Fruit fly (Drosophila melanogaster) whole organism, wandering third instar larva: Measurements from ENCODE around the gene GAA1.
A peak's percentile ranks its signal among the peaks of the same experiment; 100 is the strongest.

Experiments used
- Abd-B ChIP-seq: fragments of >200 bp; optimal IDR thresholded peaks from 2 replicates; lab custom pipeline; 2017; ENCODE audit warnings: missing biosample characterization, missing genetic modification characterization
- CG32264 ChIP-seq: fragments of 200-800 bp; sonication (Bioruptor generic); optimal IDR thresholded peaks from 2 replicates; lab custom pipeline; 2016; ENCODE audit warnings: missing biosample characterization, missing genetic modification characterization
- CG9705 ChIP-seq: fragments of 200-800 bp; sonication (Bioruptor generic); optimal IDR thresholded peaks from 2 replicates; lab custom pipeline; 2018; ENCODE audit warnings: missing biosample characterization, mild to moderate bottlenecking, missing genetic modification characterization
- CrebA ChIP-seq: fragments of 200-800 bp; sonication (Bioruptor generic); optimal IDR thresholded peaks from 2 replicates; lab custom pipeline; 2016; ENCODE audit warnings: missing biosample characterization, mild to moderate bottlenecking, missing genetic modification characterization, borderline replicate concordance
- Dfd ChIP-seq: fragments of >200 bp; optimal IDR thresholded peaks from 2 replicates; lab custom pipeline; 2017; ENCODE audit warnings: missing biosample characterization, missing genetic modification characterization
- Dif ChIP-seq: fragments of 200-275, 200-300 bp; sonication (Bioruptor generic); optimal IDR thresholded peaks from 2 replicates; lab custom pipeline; 2018; ENCODE audit warnings: missing biosample characterization, missing genetic modification characterization; ENCODE audit not compliant: partially characterized antibody
- GATAd ChIP-seq: sonication (Bioruptor generic); optimal IDR thresholded peaks from 2 replicates; lab custom pipeline; 2016; ENCODE audit warnings: missing biosample characterization, missing genetic modification characterization
- HLH106 ChIP-seq: fragments of 200-800 bp; optimal IDR thresholded peaks from 3 replicates; lab custom pipeline; 2019; ENCODE audit warnings: missing biosample characterization, mild to moderate bottlenecking, missing genetic modification characterization, moderate library complexity
- Hnf4 ChIP-seq: fragments of 200-800 bp; sonication (Bioruptor generic); optimal IDR thresholded peaks from 2 replicates; lab custom pipeline; 2016; ENCODE audit warnings: missing biosample characterization, mild to moderate bottlenecking, missing genetic modification characterization
- Hr78 ChIP-seq: fragments of >200 bp; optimal IDR thresholded peaks from 2 replicates; lab custom pipeline; 2017; ENCODE audit warnings: missing biosample characterization, missing genetic modification characterization
- Hr83 ChIP-seq: fragments of 200-300 bp; sonication (Bioruptor generic); optimal IDR thresholded peaks from 2 replicates; lab custom pipeline; 2016; ENCODE audit warnings: missing biosample characterization, mild to moderate bottlenecking, missing genetic modification characterization, moderate library complexity; ENCODE audit not compliant: poor library complexity, severe bottlenecking
- Jra ChIP-seq: sonication (Bioruptor generic); optimal IDR thresholded peaks from 2 replicates; lab custom pipeline; 2016; ENCODE audit warnings: missing biosample characterization, missing genetic modification characterization
- Mio ChIP-seq: sonication (Bioruptor generic); optimal IDR thresholded peaks from 2 replicates; lab custom pipeline; 2016; ENCODE audit warnings: missing biosample characterization, missing genetic modification characterization
- Myc ChIP-seq: fragments of >200 bp; optimal IDR thresholded peaks from 2 replicates; lab custom pipeline; 2017
- N ChIP-seq: fragments of >200 bp; optimal IDR thresholded peaks from 2 replicates; lab custom pipeline; 2018; ENCODE audit warnings: missing biosample characterization, missing external identifiers, missing genetic modification characterization
- OdsH ChIP-seq: fragments of 200-800 bp; sonication (Bioruptor generic); optimal IDR thresholded peaks from 2 replicates; lab custom pipeline; 2016; ENCODE audit warnings: missing biosample characterization, mild to moderate bottlenecking, missing genetic modification characterization
- Rel ChIP-seq, 2 experiments: fragments of 200-800 bp; sonication (Bioruptor generic) in 1 of 2; optimal IDR thresholded peaks; 2 replicates in 1 of 2; 3 replicates in 1 of 2; lab custom pipeline; 2016 to 2019; ENCODE audit warnings: mild to moderate bottlenecking in 2 of 2, missing biosample characterization in 2 of 2, missing genetic modification characterization in 2 of 2, moderate library complexity in 1 of 2
- Sp1 ChIP-seq: fragments of 200-800 bp; sonication (Bioruptor generic); optimal IDR thresholded peaks from 3 replicates; lab custom pipeline; 2019; ENCODE audit warnings: missing biosample characterization, mild to moderate bottlenecking, missing genetic modification characterization, moderate library complexity
- Vsx2 ChIP-seq: fragments of 200-300, 225-300 bp; sonication (Bioruptor generic); optimal IDR thresholded peaks from 2 replicates; lab custom pipeline; 2018; ENCODE audit warnings: missing biosample characterization, missing genetic modification characterization; ENCODE audit not compliant: partially characterized antibody
- br ChIP-seq: fragments of 200-800 bp; sonication (Bioruptor generic); optimal IDR thresholded peaks from 2 replicates; lab custom pipeline; 2016; ENCODE audit warnings: missing biosample characterization, missing genetic modification characterization
- brk ChIP-seq: fragments of 200-800 bp; sonication (Bioruptor generic); optimal IDR thresholded peaks from 2 replicates; lab custom pipeline; 2016; ENCODE audit warnings: missing biosample characterization, mild to moderate bottlenecking, missing genetic modification characterization
- dl ChIP-seq, 2 experiments: fragments of 175-275, 200-275 bp in 1 of 2; fragments of 200-275 bp in 1 of 2; sonication (Bioruptor generic); optimal IDR thresholded peaks; lab custom pipeline; 2018; ENCODE audit warnings: mild to moderate bottlenecking in 2 of 2, missing biosample characterization in 2 of 2, missing genetic modification characterization in 2 of 2, moderate library complexity in 2 of 2; ENCODE audit not compliant: partially characterized antibody in 2 of 2, insufficient read depth in 1 of 2
- dmrt93B ChIP-seq: fragments of 200-800 bp; sonication (Bioruptor generic); optimal IDR thresholded peaks from 2 replicates; lab custom pipeline; 2018; ENCODE audit warnings: missing biosample characterization, mild to moderate bottlenecking, missing genetic modification characterization
- dsf ChIP-seq: sonication (Bioruptor generic); optimal IDR thresholded peaks from 2 replicates; lab custom pipeline; 2016; ENCODE audit warnings: missing biosample characterization, missing genetic modification characterization, borderline replicate concordance
- ey ChIP-seq: fragments of 200-800 bp; sonication (Bioruptor generic); optimal IDR thresholded peaks from 2 replicates; lab custom pipeline; 2016; ENCODE audit warnings: missing biosample characterization, missing genetic modification characterization
- foxo ChIP-seq, 2 experiments: fragments of 200-800 bp; sonication (Bioruptor generic); optimal IDR thresholded peaks; 2 replicates in 1 of 2; 3 replicates in 1 of 2; lab custom pipeline; 2016 to 2017; ENCODE audit warnings: missing biosample characterization in 2 of 2, missing genetic modification characterization in 2 of 2
- fru ChIP-seq: fragments of 200-800 bp; sonication (Bioruptor generic); optimal IDR thresholded peaks from 3 replicates; lab custom pipeline; 2016; ENCODE audit warnings: missing biosample characterization, mild to moderate bottlenecking, missing genetic modification characterization
- h ChIP-seq: fragments of 200-800 bp; sonication (Bioruptor generic); optimal IDR thresholded peaks from 3 replicates; lab custom pipeline; 2016; ENCODE audit warnings: missing biosample characterization, mild to moderate bottlenecking, missing genetic modification characterization
- jim ChIP-seq: fragments of 175-275, 200-325 bp; sonication (Bioruptor generic); optimal IDR thresholded peaks from 2 replicates; lab custom pipeline; 2016; ENCODE audit warnings: missing biosample characterization, mild to moderate bottlenecking, missing genetic modification characterization
- lola ChIP-seq: fragments of >200 bp; optimal IDR thresholded peaks from 2 replicates; lab custom pipeline; 2017; ENCODE audit warnings: missing biosample characterization, missing genetic modification characterization
- pan ChIP-seq: fragments of >200 bp; optimal IDR thresholded peaks from 2 replicates; lab custom pipeline; 2017
- psq ChIP-seq: fragments of 200-800 bp; sonication (Bioruptor generic); optimal IDR thresholded peaks from 3 replicates; lab custom pipeline; 2017; ENCODE audit warnings: missing biosample characterization, mild to moderate bottlenecking, missing genetic modification characterization, moderate library complexity
- rgr ChIP-seq: fragments of 200-800 bp; sonication (Bioruptor generic); optimal IDR thresholded peaks from 3 replicates; lab custom pipeline; 2016; ENCODE audit warnings: missing biosample characterization, mild to moderate bottlenecking, missing genetic modification characterization
- sage ChIP-seq: fragments of 200-800 bp; sonication (Bioruptor generic); optimal IDR thresholded peaks from 2 replicates; lab custom pipeline; 2016; ENCODE audit warnings: missing biosample characterization, mild to moderate bottlenecking, missing genetic modification characterization
- sv ChIP-seq: fragments of 200-800 bp; sonication (Bioruptor generic); optimal IDR thresholded peaks from 3 replicates; lab custom pipeline; 2016; ENCODE audit warnings: missing biosample characterization, missing genetic modification characterization
- tai ChIP-seq: sonication (Bioruptor generic); optimal IDR thresholded peaks from 2 replicates; lab custom pipeline; 2016; ENCODE audit warnings: missing biosample characterization, missing genetic modification characterization
- usp ChIP-seq: fragments of >200 bp; optimal IDR thresholded peaks from 2 replicates; lab custom pipeline; 2017; ENCODE audit warnings: missing biosample characterization, missing genetic modification characterization
- woc ChIP-seq: sonication (Bioruptor generic); optimal IDR thresholded peaks from 2 replicates; lab custom pipeline; 2016; ENCODE audit warnings: missing biosample characterization, mild to moderate bottlenecking, missing genetic modification characterization

GAA1 gene

dm6 chrX:5880139-5880924 is 7.2 kb upstream of the GAA1 start:
- TF ChIP-seq rgr (GFP tag; lab: Kevin White, UChicago), result peak; percentile 85
- no peak for TF ChIP-seq Hr78 (GFP tag; lab: Kevin White, UChicago)
- TF ChIP-seq woc (GFP tag; lab: Kevin White, UChicago), result peak; percentile 93
- TF ChIP-seq Jra (GFP tag; lab: Kevin White, UChicago), result peak; percentile 76
- TF ChIP-seq sv (GFP tag; lab: Kevin White, UChicago), result no peak
- peak; percentile 76 for TF ChIP-seq dmrt93B (GFP tag; lab: Kevin White, UChicago)
- TF ChIP-seq dl (GFP tag; optimal IDR thresholded peaks at IDR 0.05; lab: Kevin White, UChicago; ENCODE audit: insufficient read depth in 1 of 2, partially characterized antibody in 2 of 2), result no peak
- TF ChIP-seq GATAd (GFP tag; lab: Kevin White, UChicago), result no peak
- no peak for TF ChIP-seq usp (GFP tag; lab: Kevin White, UChicago)
- TF ChIP-seq sage (GFP tag; lab: Kevin White, UChicago), result peak; percentile 56
- TF ChIP-seq Dfd (GFP tag; lab: Kevin White, UChicago), result no peak
- TF ChIP-seq jim (GFP tag; lab: Kevin White, UChicago), result no peak
- no peak for TF ChIP-seq Vsx2 (GFP tag; lab: Kevin White, UChicago)
- TF ChIP-seq tai (GFP tag; lab: Kevin White, UChicago), result no peak
- no peak for TF ChIP-seq pan (lab: Kevin White, UChicago)
- TF ChIP-seq h, result peak; percentile 90
- peak; percentile 81 for TF ChIP-seq br (GFP tag; lab: Kevin White, UChicago)
- no peak for TF ChIP-seq Hr83 (GFP tag; lab: Kevin White, UChicago)
- peak in 1 of 2 experiments; percentile 86 for TF ChIP-seq foxo (GFP tag; optimal IDR thresholded peaks at IDR 0.05; lab: Kevin White, UChicago)
- TF ChIP-seq psq (GFP tag; lab: Kevin White, UChicago), result peak; percentile 89
- TF ChIP-seq HLH106, result peak; percentile 88
- TF ChIP-seq N (GFP tag; lab: Kevin White, UChicago), result no peak
- TF ChIP-seq CG32264 (GFP tag; lab: Kevin White, UChicago), result peak; percentile 72
- peak; percentile 87 for TF ChIP-seq Hnf4 (GFP tag; lab: Kevin White, UChicago)
- TF ChIP-seq brk, result no peak
- TF ChIP-seq lola, result no peak
- TF ChIP-seq dsf, result no peak
- TF ChIP-seq fru (GFP tag; lab: Kevin White, UChicago), result peak; percentile 82
- TF ChIP-seq OdsH (GFP tag; lab: Kevin White, UChicago), result peak; percentile 82
- TF ChIP-seq Mio (GFP tag; lab: Kevin White, UChicago), result no peak
- TF ChIP-seq Abd-B, result no peak
- TF ChIP-seq CrebA (GFP tag; lab: Kevin White, UChicago), result no peak
- TF ChIP-seq ey (GFP tag; lab: Kevin White, UChicago), result peak; percentile 83
- peak; percentile 45 for TF ChIP-seq Rel (GFP tag; optimal IDR thresholded peaks at IDR 0.05; lab: Kevin White, UChicago)
- TF ChIP-seq Rel (tag; optimal IDR thresholded peaks at IDR 0.05; lab: Kevin White, UChicago), result peak; percentile 61
- TF ChIP-seq Myc (lab: Kevin White, UChicago), result no peak
- no peak for TF ChIP-seq Dif (GFP tag; lab: Kevin White, UChicago)
- TF ChIP-seq CG9705 (GFP tag; lab: Kevin White, UChicago), result peak; percentile 77
- peak; percentile 84 for TF ChIP-seq Sp1 (GFP tag; lab: Kevin White, UChicago)

- peak; percentile 68 for TF ChIP-seq br (GFP tag; lab: Kevin White, UChicago)
- TF ChIP-seq psq (GFP tag; lab: Kevin White, UChicago), result peak; percentile 65
- TF ChIP-seq Abd-B, result no peak
- no peak for TF ChIP-seq brk
- peak; percentile 59 for TF ChIP-seq ey (GFP tag; lab: Kevin White, UChicago)
- no peak for TF ChIP-seq dsf
- TF ChIP-seq CG32264 (GFP tag; lab: Kevin White, UChicago), result peak; percentile 38
- TF ChIP-seq foxo (GFP tag; optimal IDR thresholded peaks at IDR 0.05; lab: Kevin White, UChicago), result peak in 1 of 2 experiments; percentile 84
- TF ChIP-seq usp (GFP tag; lab: Kevin White, UChicago), result no peak
- TF ChIP-seq GATAd (GFP tag; lab: Kevin White, UChicago), result no peak
- TF ChIP-seq OdsH (GFP tag; lab: Kevin White, UChicago), result peak; percentile 65
- TF ChIP-seq Rel (GFP tag; optimal IDR thresholded peaks at IDR 0.05; lab: Kevin White, UChicago), result no peak
- peak; percentile 66 for TF ChIP-seq Rel (tag; optimal IDR thresholded peaks at IDR 0.05; lab: Kevin White, UChicago)
- no peak for TF ChIP-seq Myc (lab: Kevin White, UChicago)
- no peak for TF ChIP-seq tai (GFP tag; lab: Kevin White, UChicago)
- no peak for TF ChIP-seq pan (lab: Kevin White, UChicago)
- TF ChIP-seq dl (GFP tag; optimal IDR thresholded peaks at IDR 0.05; lab: Kevin White, UChicago; ENCODE audit: insufficient read depth in 1 of 2, partially characterized antibody in 2 of 2), result no peak
- peak; percentile 11 for TF ChIP-seq Hr83 (GFP tag; lab: Kevin White, UChicago)
- TF ChIP-seq HLH106, result peak; percentile 55
- no peak for TF ChIP-seq CrebA (GFP tag; lab: Kevin White, UChicago)
- peak; percentile 31 for TF ChIP-seq CG9705 (GFP tag; lab: Kevin White, UChicago)
- TF ChIP-seq Hr78 (GFP tag; lab: Kevin White, UChicago), result no peak
- TF ChIP-seq h, result peak; percentile 80
- no peak for TF ChIP-seq Vsx2 (GFP tag; lab: Kevin White, UChicago)
- TF ChIP-seq woc (GFP tag; lab: Kevin White, UChicago), result no peak
- peak; percentile 74 for TF ChIP-seq fru (GFP tag; lab: Kevin White, UChicago)
- TF ChIP-seq Dif (GFP tag; lab: Kevin White, UChicago), result no peak
- no peak for TF ChIP-seq dmrt93B (GFP tag; lab: Kevin White, UChicago)
- TF ChIP-seq jim (GFP tag; lab: Kevin White, UChicago), result no peak
- TF ChIP-seq rgr (GFP tag; lab: Kevin White, UChicago), result peak; percentile 80
- TF ChIP-seq N (GFP tag; lab: Kevin White, UChicago), result no peak
- TF ChIP-seq Sp1 (GFP tag; lab: Kevin White, UChicago), result peak; percentile 57
- TF ChIP-seq Jra (GFP tag; lab: Kevin White, UChicago), result peak; percentile 81
- no peak for TF ChIP-seq Mio (GFP tag; lab: Kevin White, UChicago)
- no peak for TF ChIP-seq lola
- no peak for TF ChIP-seq Dfd (GFP tag; lab: Kevin White, UChicago)
- TF ChIP-seq sage (GFP tag; lab: Kevin White, UChicago), result no peak
- TF ChIP-seq Hnf4 (GFP tag; lab: Kevin White, UChicago), result no peak
- peak; percentile 51 for TF ChIP-seq sv (GFP tag; lab: Kevin White, UChicago)
These were observed 6.4 kb upstream of the GAA1 start, which contains the start of the genes Usp30 and CG16721 for dm6 chrX:5879543-5879943. TSS of gene Usp30 (minus strand) at chrX:5879787. TSS of gene CG16721 (plus strand) at chrX:5879869.
